Worm (Caenorhabditis elegans): ENCODE data around the gene arx-5.

- TF ChIP-seq mdl-1 (tag; optimal IDR thresholded peaks at IDR 0.05): no peak
- TF ChIP-seq nhr-12 (tag; optimal IDR thresholded peaks at IDR 0.05): no peak
- no peak for TF ChIP-seq elt-3 (tag; optimal IDR thresholded peaks at IDR 0.05)
- no peak for TF ChIP-seq nhr-23 (tag; optimal IDR thresholded peaks at IDR 0.05)
- TF ChIP-seq snpc-4 (tag; optimal IDR thresholded peaks at IDR 0.05): no peak
- no peak for TF ChIP-seq lin-39 (tag; optimal IDR thresholded peaks at IDR 0.05)
Observed at ce11 chrIII:12833079-12833478, 15.2 kb upstream of the arx-5 start.

Data from whole organism, L3 larva.